Fruit fly (Drosophila melanogaster): Measurements from ENCODE around the gene CG10680.
A peak's percentile ranks its signal among the peaks of the same experiment; 100 is the strongest.

Gene CG10680

DNA sequence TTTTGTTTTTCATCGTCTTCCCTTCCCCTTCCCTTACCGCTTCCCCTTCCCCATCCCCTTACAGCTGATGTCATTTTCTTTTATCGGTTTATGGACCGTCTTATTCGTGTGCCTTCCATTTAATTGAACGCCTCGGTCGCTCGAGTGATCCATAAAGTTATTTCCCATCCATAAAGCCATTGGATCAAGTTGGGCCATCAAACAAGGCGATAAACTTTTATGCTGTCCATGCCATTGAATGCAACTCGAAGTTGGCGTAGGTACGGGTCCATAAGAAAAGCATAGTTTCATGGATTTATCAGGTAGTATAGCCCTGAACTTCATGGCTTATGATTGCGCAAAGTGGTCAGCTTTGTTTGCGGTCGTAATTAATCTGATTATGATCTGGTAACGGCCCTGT, 41.1 kb downstream of the CG10680 start (continued):
- TF ChIP-seq odd (GFP tag; optimal IDR thresholded peaks at IDR 0.05): no peak
- TF ChIP-seq crol (GFP tag; IDR thresholded peaks at IDR 0.05): peak; percentile 77; the same call in 1 of the 2 replicates
- no peak for TF ChIP-seq pfk (GFP tag; optimal IDR thresholded peaks at IDR 0.05)
- peak; percentile 45 for TF ChIP-seq CG5180 (GFP tag; optimal IDR thresholded peaks at IDR 0.05)
- TF ChIP-seq Hr39 (optimal IDR thresholded peaks at IDR 0.05): no peak
- no peak for TF ChIP-seq CG30020 (tag; optimal IDR thresholded peaks at IDR 0.05)
- TF ChIP-seq disco-r (GFP tag; optimal IDR thresholded peaks at IDR 0.05): no peak
- TF ChIP-seq sr (GFP tag; IDR thresholded peaks at IDR 0.05): no peak
- TF ChIP-seq cad (GFP tag; optimal IDR thresholded peaks at IDR 0.05): no peak
- no peak for TF ChIP-seq CG17385 (GFP tag; optimal IDR thresholded peaks at IDR 0.05)
- no peak for TF ChIP-seq CG1792 (GFP tag; optimal IDR thresholded peaks at IDR 0.05)
- TF ChIP-seq lola (GFP tag; optimal IDR thresholded peaks at IDR 0.05): no peak
- TF ChIP-seq ap (GFP tag; IDR thresholded peaks at IDR 0.05): no peak
- no peak for TF ChIP-seq CG14014 (GFP tag; IDR thresholded peaks at IDR 0.05)
- no peak for TF ChIP-seq Ssrp (tag; optimal IDR thresholded peaks at IDR 0.05)
- peak; percentile 69 for TF ChIP-seq Abd-B (GFP tag; optimal IDR thresholded peaks at IDR 0.05)
- no peak for TF ChIP-seq zen (tag; optimal IDR thresholded peaks at IDR 0.05)
- TF ChIP-seq CTCF (GFP tag; optimal IDR thresholded peaks at IDR 0.05): no peak
- no peak for TF ChIP-seq gcm (GFP tag; optimal IDR thresholded peaks at IDR 0.05)
- TF ChIP-seq wek (GFP tag; optimal IDR thresholded peaks at IDR 0.05): no peak
- no peak for TF ChIP-seq Aef1 (GFP tag; IDR thresholded peaks at IDR 0.05)
- no peak for TF ChIP-seq pum (GFP tag; optimal IDR thresholded peaks at IDR 0.05)
- TF ChIP-seq HLH4C (GFP tag; IDR thresholded peaks at IDR 0.05; ENCODE audit: partially characterized antibody): no peak
- TF ChIP-seq CG9797 (GFP tag; optimal IDR thresholded peaks at IDR 0.05): no peak
- TF ChIP-seq Hr78 (GFP tag; optimal IDR thresholded peaks at IDR 0.05): no peak
- no peak for TF ChIP-seq tll (GFP tag; optimal IDR thresholded peaks at IDR 0.05)
- no peak for TF ChIP-seq CG30403 (GFP tag; optimal IDR thresholded peaks at IDR 0.05)
- no peak for TF ChIP-seq Neu2 (GFP tag; optimal IDR thresholded peaks at IDR 0.05; ENCODE audit: borderline replicate concordance)
- no peak for TF ChIP-seq CG7357 (GFP tag; IDR thresholded peaks at IDR 0.05)
- no peak for TF ChIP-seq nerfin-2 (GFP tag; IDR thresholded peaks at IDR 0.05; ENCODE audit: partially characterized antibody)
- TF ChIP-seq btn (GFP tag; optimal IDR thresholded peaks at IDR 0.05): no peak
- no peak for TF ChIP-seq croc (GFP tag; conservative IDR thresholded peaks at IDR 0.05)
- TF ChIP-seq otp (GFP tag; IDR thresholded peaks at IDR 0.05): no peak
- no peak for TF ChIP-seq Nf-YB (GFP tag; optimal IDR thresholded peaks at IDR 0.05)
- TF ChIP-seq ac (GFP tag; optimal IDR thresholded peaks at IDR 0.05): no peak
- TF ChIP-seq TFAM (GFP tag; optimal IDR thresholded peaks at IDR 0.05): no peak
- TF ChIP-seq dmrt99B (tag; optimal IDR thresholded peaks at IDR 0.05): peak; percentile 17
- no peak for TF ChIP-seq klu (GFP tag; IDR thresholded peaks at IDR 0.05)
- TF ChIP-seq CG2712 (tag; optimal IDR thresholded peaks at IDR 0.05): no peak
- TF ChIP-seq oc (tag; optimal IDR thresholded peaks at IDR 0.05): peak; percentile 82
- no peak for TF ChIP-seq Stat92E (GFP tag; optimal IDR thresholded peaks at IDR 0.05)
- no peak for TF ChIP-seq NC2β (GFP tag; optimal IDR thresholded peaks at IDR 0.05)
- peak; percentile 19 for TF ChIP-seq CG15601 (tag; optimal IDR thresholded peaks at IDR 0.05)
- TF ChIP-seq CG12236 (GFP tag; optimal IDR thresholded peaks at IDR 0.05): no peak
- no peak for TF ChIP-seq CG1529 (GFP tag; optimal IDR thresholded peaks at IDR 0.05)
- TF ChIP-seq PHDP (tag; optimal IDR thresholded peaks at IDR 0.05): peak; percentile 15
- TF ChIP-seq Dip3 (GFP tag; optimal IDR thresholded peaks at IDR 0.05): no peak
- no peak for TF ChIP-seq Atf6 (GFP tag; IDR thresholded peaks at IDR 0.05)
- TF ChIP-seq ash1 (GFP tag; optimal IDR thresholded peaks at IDR 0.05): no peak
- no peak for TF ChIP-seq Hey (tag; optimal IDR thresholded peaks at IDR 0.05)
- no peak for TF ChIP-seq lbe (GFP tag; optimal IDR thresholded peaks at IDR 0.05)
- TF ChIP-seq psq (GFP tag; optimal IDR thresholded peaks at IDR 0.05): no peak

Measured in whole organism, embryonic.